Fruit fly (Drosophila melanogaster) whole organism, embryonic: ENCODE results near the gene PGAP2.

Experiments
- Antp ChIP-seq: fragments of 200-800 bp; sonication (Bioruptor generic); optimal IDR thresholded peaks from 3 replicates; lab custom pipeline; 2016; ENCODE audit warnings: missing biosample characterization, missing genetic modification characterization
- B-H2 ChIP-seq: fragments of 200-800 bp; sonication (Bioruptor generic); optimal IDR thresholded peaks from 2 replicates; lab custom pipeline; 2018; ENCODE audit warnings: missing biosample characterization, mild to moderate bottlenecking, missing genetic modification characterization
- C15 ChIP-seq: fragments of 200-800 bp; sonication (Bioruptor generic); IDR thresholded peaks from 3 replicates; pipeline ENCODE4 v1.3.6; 2022; ENCODE audit warnings: missing biosample characterization, missing genetic modification characterization
- CG10274 ChIP-seq: fragments of 200-800 bp; sonication (Bioruptor generic); optimal IDR thresholded peaks from 3 replicates; lab custom pipeline; 2017; ENCODE audit warnings: missing biosample characterization, mild to moderate bottlenecking, missing genetic modification characterization
- CG11398 ChIP-seq: fragments of 200-800 bp; sonication (Bioruptor generic); optimal IDR thresholded peaks from 2 replicates; lab custom pipeline; 2016; ENCODE audit warnings: missing biosample characterization, missing genetic modification characterization
- CG11456 ChIP-seq: fragments of 200-800 bp; sonication (Bioruptor generic); IDR thresholded peaks from 3 replicates; pipeline ENCODE4 v1.3.6; 2022; ENCODE audit warnings: missing biosample characterization, missing genetic modification characterization
- CG12155 ChIP-seq: fragments of 200-800 bp; sonication (Bioruptor generic); optimal IDR thresholded peaks from 3 replicates; lab custom pipeline; 2016; ENCODE audit warnings: missing biosample characterization, missing genetic modification characterization
- CG12236 ChIP-seq: fragments of 200-800 bp; sonication (Bioruptor generic); optimal IDR thresholded peaks from 2 replicates; lab custom pipeline; 2016; ENCODE audit warnings: missing biosample characterization, missing genetic modification characterization
- CG13123 ChIP-seq: fragments of 200-800 bp; sonication (Bioruptor generic); optimal IDR thresholded peaks from 2 replicates; lab custom pipeline; 2016; ENCODE audit warnings: missing biosample characterization, missing genetic modification characterization
- CG14441 ChIP-seq: fragments of 200-800 bp; sonication (Bioruptor generic); IDR thresholded peaks from 2 replicates; pipeline ENCODE4 v1.3.6; 2022; ENCODE audit warnings: missing biosample characterization, missing genetic modification characterization
- CG1647 ChIP-seq: fragments of 200-800 bp; sonication (Bioruptor generic); optimal IDR thresholded peaks from 3 replicates; lab custom pipeline; 2016; ENCODE audit warnings: missing biosample characterization, missing genetic modification characterization
- CG17361 ChIP-seq: fragments of 200-800 bp; sonication (Bioruptor generic); IDR thresholded peaks from 3 replicates; pipeline ENCODE4 v1.3.6; 2022; ENCODE audit warnings: missing biosample characterization, missing genetic modification characterization
- CG18619 ChIP-seq: fragments of 200-800 bp; sonication (Bioruptor generic); optimal IDR thresholded peaks from 3 replicates; lab custom pipeline; 2017; ENCODE audit warnings: missing biosample characterization, mild to moderate bottlenecking, missing genetic modification characterization
- CG32767 ChIP-seq: fragments of 200-800 bp; sonication (Bioruptor generic); IDR thresholded peaks from 2 replicates; pipeline ENCODE4 v1.3.6; 2022; ENCODE audit warnings: missing biosample characterization, missing genetic modification characterization
- CG34224 ChIP-seq: fragments of 200-800 bp; sonication (Bioruptor generic); IDR thresholded peaks from 3 replicates; pipeline ENCODE4 v1.3.6; 2022; ENCODE audit warnings: missing biosample characterization, missing genetic modification characterization; ENCODE audit not compliant: partially characterized antibody
- CG34376 ChIP-seq: fragments of 200-800 bp; sonication (Bioruptor generic); optimal IDR thresholded peaks from 2 replicates; lab custom pipeline; 2018; ENCODE audit warnings: missing biosample characterization, mild to moderate bottlenecking, missing genetic modification characterization
- CG4820 ChIP-seq: fragments of 200-800 bp; sonication (Bioruptor generic); optimal IDR thresholded peaks from 3 replicates; lab custom pipeline; 2016; ENCODE audit warnings: missing biosample characterization, missing genetic modification characterization
- CG5245 ChIP-seq: fragments of 200-800 bp; sonication (Bioruptor generic); optimal IDR thresholded peaks from 3 replicates; lab custom pipeline; 2016; ENCODE audit warnings: missing biosample characterization, missing genetic modification characterization
- CG6791 ChIP-seq: fragments of 200-800 bp; sonication (Bioruptor generic); IDR thresholded peaks from 3 replicates; pipeline ENCODE4 v1.3.6; 2022; ENCODE audit warnings: missing biosample characterization, missing genetic modification characterization; ENCODE audit not compliant: partially characterized antibody
- CG7271 ChIP-seq: fragments of 200-800 bp; sonication (Bioruptor generic); optimal IDR thresholded peaks from 2 replicates; lab custom pipeline; 2018; ENCODE audit warnings: missing biosample characterization, mild to moderate bottlenecking, missing genetic modification characterization, moderate library complexity
- CG8089 ChIP-seq: fragments of 200-800 bp; sonication (Bioruptor generic); optimal IDR thresholded peaks from 3 replicates; lab custom pipeline; 2016; ENCODE audit warnings: missing biosample characterization, missing genetic modification characterization
- CG9876 ChIP-seq: fragments of 200-800 bp; sonication (Bioruptor generic); optimal IDR thresholded peaks from 2 replicates; lab custom pipeline; 2016; ENCODE audit warnings: missing biosample characterization, missing genetic modification characterization
- Dip3 ChIP-seq: fragments of 200-800 bp; sonication (Bioruptor generic); optimal IDR thresholded peaks from 3 replicates; lab custom pipeline; 2016; ENCODE audit warnings: missing biosample characterization, missing genetic modification characterization
- Dll ChIP-seq: fragments of 200-800 bp; sonication (Bioruptor generic); IDR thresholded peaks from 4 replicates; pipeline ENCODE4 v1.3.6; 2022; ENCODE audit warnings: missing biosample characterization, missing genetic modification characterization; ENCODE audit not compliant: partially characterized antibody
- Ets65A ChIP-seq: fragments of 200-800 bp; sonication (Bioruptor generic); peaks from one replicate; lab custom pipeline; 2016; ENCODE audit warnings: missing biosample characterization, missing genetic modification characterization
- Fer1 ChIP-seq: fragments of 200-800 bp; sonication (Bioruptor generic); optimal IDR thresholded peaks from 2 replicates; lab custom pipeline; 2017; ENCODE audit warnings: missing biosample characterization, mild to moderate bottlenecking, missing genetic modification characterization
- HLH4C ChIP-seq: fragments of 200-800 bp; sonication (Bioruptor generic); IDR thresholded peaks from 3 replicates; pipeline ENCODE4 v1.3.6; 2022; ENCODE audit warnings: missing biosample characterization, missing genetic modification characterization; ENCODE audit not compliant: partially characterized antibody
- Hr78 ChIP-seq, 2 experiments: fragments of 200-800 bp in 1 of 2; fragments of >200 bp in 1 of 2; sonication (Bioruptor generic) in 1 of 2; optimal IDR thresholded peaks; 2 replicates each; lab custom pipeline; 2017 to 2019; ENCODE audit warnings: missing biosample characterization in 2 of 2, missing genetic modification characterization in 2 of 2, mild to moderate bottlenecking in 1 of 2, moderate library complexity in 1 of 2
- MTF-1 ChIP-seq: fragments of 200-800 bp; sonication (Bioruptor generic); optimal IDR thresholded peaks from 2 replicates; lab custom pipeline; 2018; ENCODE audit warnings: missing biosample characterization, mild to moderate bottlenecking, missing genetic modification characterization, borderline replicate concordance
- Med ChIP-seq: fragments of 200-800 bp; sonication (Bioruptor generic); peaks from one replicate; lab custom pipeline; 2016; ENCODE audit warnings: missing biosample characterization, missing genetic modification characterization, mild to moderate bottlenecking, inconsistent platforms, moderate library complexity
- Myb ChIP-seq: fragments of 200-800 bp; sonication (Bioruptor generic); optimal IDR thresholded peaks from 2 replicates; lab custom pipeline; 2016; ENCODE audit warnings: missing biosample characterization, missing genetic modification characterization
- NC2α ChIP-seq: fragments of 200-800 bp; sonication (Bioruptor generic); optimal IDR thresholded peaks from 2 replicates; lab custom pipeline; 2016; ENCODE audit warnings: missing biosample characterization, missing genetic modification characterization
- Trl ChIP-seq, 3 experiments: fragments of >200 bp in 2 of 3; fragments of 200-800 bp in 1 of 3; sonication (Bioruptor generic) in 1 of 3; optimal IDR thresholded peaks; 2 replicates in 1 of 3; 3 replicates in 2 of 3; lab custom pipeline; 2016 to 2017; ENCODE audit warnings: missing biosample characterization in 1 of 3, missing genetic modification characterization in 1 of 3
- Xbp1 ChIP-seq: fragments of 200-800 bp; sonication (Bioruptor generic); optimal IDR thresholded peaks from 3 replicates; lab custom pipeline; 2016; ENCODE audit warnings: missing biosample characterization, mild to moderate bottlenecking, missing genetic modification characterization
- ase ChIP-seq: fragments of 200-800 bp; sonication (Bioruptor generic); IDR thresholded peaks from 3 replicates; pipeline ENCODE4 v1.3.6; 2022; ENCODE audit warnings: missing biosample characterization, missing genetic modification characterization
- ato ChIP-seq: fragments of 200-800 bp; sonication (Bioruptor generic); IDR thresholded peaks from 2 replicates; pipeline ENCODE4 v1.3.6; 2022; ENCODE audit warnings: missing biosample characterization, missing genetic modification characterization; ENCODE audit not compliant: partially characterized antibody
- bsh ChIP-seq, 2 experiments: fragments of 200-800 bp; sonication (Bioruptor generic); optimal IDR thresholded peaks; 2 replicates each; lab custom pipeline; 2017 to 2018; ENCODE audit warnings: mild to moderate bottlenecking in 2 of 2, missing biosample characterization in 2 of 2, missing genetic modification characterization in 2 of 2, moderate library complexity in 1 of 2
- chif ChIP-seq, 2 experiments: fragments of 200-800 bp; sonication (Bioruptor generic); optimal IDR thresholded peaks; 3 replicates each; lab custom pipeline; 2016; ENCODE audit warnings: missing biosample characterization in 2 of 2, missing genetic modification characterization in 2 of 2
- cwo ChIP-seq: fragments of 200-800 bp; sonication (Bioruptor generic); optimal IDR thresholded peaks from 3 replicates; lab custom pipeline; 2017; ENCODE audit warnings: missing biosample characterization, missing genetic modification characterization, mild to moderate bottlenecking, moderate library complexity, missing genetic modification reagents
- da ChIP-seq: fragments of 200-800 bp; sonication (Bioruptor generic); optimal IDR thresholded peaks from 2 replicates; lab custom pipeline; 2016; ENCODE audit warnings: missing biosample characterization, missing genetic modification characterization
- dmrt99B ChIP-seq: fragments of 200-800 bp; sonication (Bioruptor generic); optimal IDR thresholded peaks from 2 replicates; lab custom pipeline; 2018; ENCODE audit warnings: missing biosample characterization, mild to moderate bottlenecking, missing genetic modification characterization, moderate library complexity
- nmo ChIP-seq: fragments of 200-800 bp; sonication (Bioruptor generic); optimal IDR thresholded peaks from 2 replicates; lab custom pipeline; 2018; ENCODE audit warnings: missing biosample characterization, mild to moderate bottlenecking, missing genetic modification characterization, moderate library complexity
- ro ChIP-seq: fragments of 200-800 bp; sonication (Bioruptor generic); IDR thresholded peaks from 2 replicates; pipeline ENCODE4 v1.3.6; 2022; ENCODE audit warnings: missing biosample characterization, missing genetic modification characterization
- sisA ChIP-seq: fragments of 200-800 bp; sonication (Bioruptor generic); IDR thresholded peaks from 2 replicates; pipeline ENCODE4 v1.3.6; 2022; ENCODE audit warnings: missing biosample characterization, missing genetic modification characterization
- stc ChIP-seq: fragments of 200-800 bp; sonication (Bioruptor generic); IDR thresholded peaks from 2 replicates; pipeline ENCODE4 v1.3.6; 2022; ENCODE audit warnings: missing biosample characterization, missing genetic modification characterization
- tgo ChIP-seq: fragments of 200-800 bp; sonication (Bioruptor generic); IDR thresholded peaks from 3 replicates; pipeline ENCODE4 v1.3.6; 2022; ENCODE audit warnings: missing biosample characterization, missing genetic modification characterization
- unpg ChIP-seq: fragments of 200-800 bp; sonication (Bioruptor generic); optimal IDR thresholded peaks from 3 replicates; lab custom pipeline; 2018; ENCODE audit warnings: missing biosample characterization, mild to moderate bottlenecking, missing genetic modification characterization, moderate library complexity
- z ChIP-seq: fragments of 200-800 bp; sonication (Bioruptor generic); IDR thresholded peaks from 3 replicates; pipeline ENCODE4 v1.3.6; 2022; ENCODE audit warnings: missing biosample characterization, missing genetic modification characterization

The PGAP2 gene

dm6 chr2L:866950-867744, 47.8 kb upstream of the PGAP2 start (continued):
- TF ChIP-seq bsh (GFP tag; optimal IDR thresholded peaks at IDR 0.05; lab: Kevin White, UChicago) (peak; percentile 71 to 92), CG34376 (GFP tag; lab: Kevin White, UChicago) (peak; percentile 85), Trl (optimal IDR thresholded peaks at IDR 0.05; lab: Kevin White, UChicago) (peak; percentile 41), Trl (GFP tag; optimal IDR thresholded peaks at IDR 0.05; lab: Kevin White, UChicago) (peak; percentile 91), nmo (GFP tag; lab: Kevin White, UChicago) (peak; percentile 91), Antp (GFP tag; lab: Kevin White, UChicago) (peak; percentile 83), da (no peak), CG9876 (GFP tag; lab: Kevin White, UChicago) (peak; percentile 53), CG6791 (no peak), CG13123 (GFP tag; lab: Kevin White, UChicago) (peak; percentile 83), NC2α (GFP tag; lab: Kevin White, UChicago) (peak; percentile 76), Xbp1 (GFP tag; lab: Kevin White, UChicago) (peak; percentile 94), Fer1 (peak; percentile 92), C15 (GFP tag; lab: Robert Waterston, UW) (peak; percentile 88), CG1647 (GFP tag; lab: Kevin White, UChicago) (peak; percentile 85), CG17361 (GFP tag; lab: Robert Waterston, UW) (peak; percentile 90), dmrt99B (tag; lab: Kevin White, UChicago) (peak; percentile 95), sisA (GFP tag; lab: Robert Waterston, UW) (peak; percentile 95), MTF-1 (peak; percentile 85), CG32767 (GFP tag; lab: Robert Waterston, UW) (peak; percentile 92), Ets65A (GFP tag; lab: Kevin White, UChicago) (peak; percentile 99), CG12236 (peak; percentile 70), Myb (GFP tag; lab: Kevin White, UChicago) (peak; percentile 65), ase (GFP tag; lab: Robert Waterston, UW) (peak; percentile 94), HLH4C (GFP tag; lab: Robert Waterston, UW) (no peak; the same call in 2 of the 3 replicates), ato (GFP tag; lab: Robert Waterston, UW) (no peak), CG11398 (peak; percentile 80), CG7271 (tag; lab: Kevin White, UChicago) (peak; percentile 28), CG34224 (GFP tag; lab: Robert Waterston, UW) (no peak), CG8089 (peak; percentile 71), CG4820 (GFP tag; lab: Kevin White, UChicago) (peak; percentile 89), CG10274 (GFP tag; lab: Kevin White, UChicago) (peak; percentile 72), CG18619 (GFP tag; lab: Kevin White, UChicago) (peak; percentile 87), Hr78 (GFP tag; optimal IDR thresholded peaks at IDR 0.05; lab: Kevin White, UChicago) (peak in 1 of 2 experiments; percentile 59), tgo (GFP tag; lab: Robert Waterston, UW) (peak; percentile 95), unpg (GFP tag; lab: Kevin White, UChicago) (peak; percentile 94), CG14441 (GFP tag; lab: Robert Waterston, UW) (peak; percentile 97), Dip3 (GFP tag; lab: Kevin White, UChicago) (peak; percentile 89), cwo (peak; percentile 85), Med (GFP tag; lab: Kevin White, UChicago) (peak; percentile 99), chif (GFP tag; optimal IDR thresholded peaks at IDR 0.05; lab: Kevin White, UChicago) (peak; percentile 87 to 94), Dll (GFP tag; lab: Robert Waterston, UW) (no peak), CG11456 (GFP tag; lab: Robert Waterston, UW) (peak; percentile 95), z (GFP tag; lab: Robert Waterston, UW) (no peak), B-H2 (GFP tag; lab: Kevin White, UChicago) (peak; percentile 88), CG5245 (GFP tag; lab: Kevin White, UChicago) (peak; percentile 90), CG12155 (peak; percentile 89), stc (peak; percentile 92), ro (GFP tag; lab: Robert Waterston, UW) (peak; percentile 72)
